Fruit fly (Drosophila melanogaster) whole organism, wandering third instar larva: ENCODE data around the gene mRpL16.

ENCODE experiments used
- Abd-B ChIP-seq: fragments of >200 bp; optimal IDR thresholded peaks from 2 replicates; lab custom pipeline; 2017; ENCODE audit warnings: missing biosample characterization, missing genetic modification characterization
- CG9705 ChIP-seq: fragments of 200-800 bp; sonication (Bioruptor generic); optimal IDR thresholded peaks from 2 replicates; lab custom pipeline; 2018; ENCODE audit warnings: missing biosample characterization, mild to moderate bottlenecking, missing genetic modification characterization
- GATAd ChIP-seq: sonication (Bioruptor generic); optimal IDR thresholded peaks from 2 replicates; lab custom pipeline; 2016; ENCODE audit warnings: missing biosample characterization, missing genetic modification characterization
- HLH106 ChIP-seq: fragments of 200-800 bp; optimal IDR thresholded peaks from 3 replicates; lab custom pipeline; 2019; ENCODE audit warnings: missing biosample characterization, mild to moderate bottlenecking, missing genetic modification characterization, moderate library complexity
- Hnf4 ChIP-seq: fragments of 200-800 bp; sonication (Bioruptor generic); optimal IDR thresholded peaks from 2 replicates; lab custom pipeline; 2016; ENCODE audit warnings: missing biosample characterization, mild to moderate bottlenecking, missing genetic modification characterization
- Hr83 ChIP-seq: fragments of 200-300 bp; sonication (Bioruptor generic); optimal IDR thresholded peaks from 2 replicates; lab custom pipeline; 2016; ENCODE audit warnings: missing biosample characterization, mild to moderate bottlenecking, missing genetic modification characterization, moderate library complexity; ENCODE audit not compliant: poor library complexity, severe bottlenecking
- Jra ChIP-seq: sonication (Bioruptor generic); optimal IDR thresholded peaks from 2 replicates; lab custom pipeline; 2016; ENCODE audit warnings: missing biosample characterization, missing genetic modification characterization
- Mio ChIP-seq: sonication (Bioruptor generic); optimal IDR thresholded peaks from 2 replicates; lab custom pipeline; 2016; ENCODE audit warnings: missing biosample characterization, missing genetic modification characterization
- Myc ChIP-seq: fragments of >200 bp; optimal IDR thresholded peaks from 2 replicates; lab custom pipeline; 2017
- N ChIP-seq: fragments of >200 bp; optimal IDR thresholded peaks from 2 replicates; lab custom pipeline; 2018; ENCODE audit warnings: missing biosample characterization, missing external identifiers, missing genetic modification characterization
- OdsH ChIP-seq: fragments of 200-800 bp; sonication (Bioruptor generic); optimal IDR thresholded peaks from 2 replicates; lab custom pipeline; 2016; ENCODE audit warnings: missing biosample characterization, mild to moderate bottlenecking, missing genetic modification characterization
- Rel ChIP-seq, 2 experiments: fragments of 200-800 bp; sonication (Bioruptor generic) in 1 of 2; optimal IDR thresholded peaks; 2 replicates in 1 of 2; 3 replicates in 1 of 2; lab custom pipeline; 2016 to 2019; ENCODE audit warnings: mild to moderate bottlenecking in 2 of 2, missing biosample characterization in 2 of 2, missing genetic modification characterization in 2 of 2, moderate library complexity in 1 of 2
- Sp1 ChIP-seq: fragments of 200-800 bp; sonication (Bioruptor generic); optimal IDR thresholded peaks from 3 replicates; lab custom pipeline; 2019; ENCODE audit warnings: missing biosample characterization, mild to moderate bottlenecking, missing genetic modification characterization, moderate library complexity
- Vsx2 ChIP-seq: fragments of 200-300, 225-300 bp; sonication (Bioruptor generic); optimal IDR thresholded peaks from 2 replicates; lab custom pipeline; 2018; ENCODE audit warnings: missing biosample characterization, missing genetic modification characterization; ENCODE audit not compliant: partially characterized antibody
- br ChIP-seq: fragments of 200-800 bp; sonication (Bioruptor generic); optimal IDR thresholded peaks from 2 replicates; lab custom pipeline; 2016; ENCODE audit warnings: missing biosample characterization, missing genetic modification characterization
- brk ChIP-seq: fragments of 200-800 bp; sonication (Bioruptor generic); optimal IDR thresholded peaks from 2 replicates; lab custom pipeline; 2016; ENCODE audit warnings: missing biosample characterization, mild to moderate bottlenecking, missing genetic modification characterization
- dmrt93B ChIP-seq: fragments of 200-800 bp; sonication (Bioruptor generic); optimal IDR thresholded peaks from 2 replicates; lab custom pipeline; 2018; ENCODE audit warnings: missing biosample characterization, mild to moderate bottlenecking, missing genetic modification characterization
- dsf ChIP-seq: sonication (Bioruptor generic); optimal IDR thresholded peaks from 2 replicates; lab custom pipeline; 2016; ENCODE audit warnings: missing biosample characterization, missing genetic modification characterization, borderline replicate concordance
- ey ChIP-seq: fragments of 200-800 bp; sonication (Bioruptor generic); optimal IDR thresholded peaks from 2 replicates; lab custom pipeline; 2016; ENCODE audit warnings: missing biosample characterization, missing genetic modification characterization
- foxo ChIP-seq, 2 experiments: fragments of 200-800 bp; sonication (Bioruptor generic); optimal IDR thresholded peaks; 2 replicates in 1 of 2; 3 replicates in 1 of 2; lab custom pipeline; 2016 to 2017; ENCODE audit warnings: missing biosample characterization in 2 of 2, missing genetic modification characterization in 2 of 2
- fru ChIP-seq: fragments of 200-800 bp; sonication (Bioruptor generic); optimal IDR thresholded peaks from 3 replicates; lab custom pipeline; 2016; ENCODE audit warnings: missing biosample characterization, mild to moderate bottlenecking, missing genetic modification characterization
- h ChIP-seq: fragments of 200-800 bp; sonication (Bioruptor generic); optimal IDR thresholded peaks from 3 replicates; lab custom pipeline; 2016; ENCODE audit warnings: missing biosample characterization, mild to moderate bottlenecking, missing genetic modification characterization
- jim ChIP-seq: fragments of 175-275, 200-325 bp; sonication (Bioruptor generic); optimal IDR thresholded peaks from 2 replicates; lab custom pipeline; 2016; ENCODE audit warnings: missing biosample characterization, mild to moderate bottlenecking, missing genetic modification characterization
- lola ChIP-seq: fragments of >200 bp; optimal IDR thresholded peaks from 2 replicates; lab custom pipeline; 2017; ENCODE audit warnings: missing biosample characterization, missing genetic modification characterization
- pan ChIP-seq: fragments of >200 bp; optimal IDR thresholded peaks from 2 replicates; lab custom pipeline; 2017
- psq ChIP-seq: fragments of 200-800 bp; sonication (Bioruptor generic); optimal IDR thresholded peaks from 3 replicates; lab custom pipeline; 2017; ENCODE audit warnings: missing biosample characterization, mild to moderate bottlenecking, missing genetic modification characterization, moderate library complexity
- rgr ChIP-seq: fragments of 200-800 bp; sonication (Bioruptor generic); optimal IDR thresholded peaks from 3 replicates; lab custom pipeline; 2016; ENCODE audit warnings: missing biosample characterization, mild to moderate bottlenecking, missing genetic modification characterization
- sage ChIP-seq: fragments of 200-800 bp; sonication (Bioruptor generic); optimal IDR thresholded peaks from 2 replicates; lab custom pipeline; 2016; ENCODE audit warnings: missing biosample characterization, mild to moderate bottlenecking, missing genetic modification characterization
- sv ChIP-seq: fragments of 200-800 bp; sonication (Bioruptor generic); optimal IDR thresholded peaks from 3 replicates; lab custom pipeline; 2016; ENCODE audit warnings: missing biosample characterization, missing genetic modification characterization
- tai ChIP-seq: sonication (Bioruptor generic); optimal IDR thresholded peaks from 2 replicates; lab custom pipeline; 2016; ENCODE audit warnings: missing biosample characterization, missing genetic modification characterization
- usp ChIP-seq: fragments of >200 bp; optimal IDR thresholded peaks from 2 replicates; lab custom pipeline; 2017; ENCODE audit warnings: missing biosample characterization, missing genetic modification characterization
- woc ChIP-seq: sonication (Bioruptor generic); optimal IDR thresholded peaks from 2 replicates; lab custom pipeline; 2016; ENCODE audit warnings: missing biosample characterization, mild to moderate bottlenecking, missing genetic modification characterization

Gene mRpL16

dm6 chrX:1908757-1909156, 18.7 kb downstream of the mRpL16 start, which contains the start of the genes Edem1 and Rbcn-3B:
TSS of gene Edem1 (minus strand) at chrX:1908827.
TSS of gene Rbcn-3B (plus strand) at chrX:1908920.
- TF ChIP-seq sv (no peak), Sp1 (peak; percentile 10)

DNA sequence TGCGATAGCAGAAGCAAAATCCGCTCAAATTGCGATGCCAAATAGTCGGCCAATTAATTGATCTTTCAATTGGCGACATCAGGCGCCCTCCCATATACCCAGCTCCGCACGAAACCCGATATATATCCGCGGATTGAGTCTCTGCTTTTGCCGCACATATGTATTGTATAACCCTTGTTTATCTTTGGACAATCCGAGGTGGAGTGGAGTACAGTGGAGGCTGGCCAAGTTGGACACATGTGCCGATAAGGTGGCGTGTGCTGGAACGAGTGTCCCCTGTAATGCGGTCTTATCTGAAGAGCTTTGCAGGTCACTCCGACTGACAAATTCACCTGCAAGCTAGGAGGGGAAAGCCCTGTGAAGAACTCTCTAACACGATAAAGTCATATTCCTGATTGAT, 19.5 kb downstream of the mRpL16 start:
- no peak for TF ChIP-seq jim (GFP tag; lab: Kevin White, UChicago)
- TF ChIP-seq Sp1, result no peak
- no peak for TF ChIP-seq Rel (GFP tag; optimal IDR thresholded peaks at IDR 0.05; lab: Kevin White, UChicago)
- TF ChIP-seq Rel (tag; optimal IDR thresholded peaks at IDR 0.05; lab: Kevin White, UChicago), result peak; percentile 55
- TF ChIP-seq pan, result no peak
- no peak for TF ChIP-seq rgr (GFP tag; lab: Kevin White, UChicago)
- TF ChIP-seq lola (GFP tag; lab: Kevin White, UChicago), result no peak

dm6 chrX:1922765-1923501, 32.9 kb downstream of the mRpL16 start, which contains the start of the genes eIF2Bepsilon and Ocrl:
TSS of gene eIF2Bepsilon (minus strand) at chrX:1922874.
TSS of gene Ocrl (plus strand) at chrX:1922981.
- TF ChIP-seq HLH106 (tag; lab: Kevin White, UChicago) (peak; percentile 8), Rel (GFP tag; optimal IDR thresholded peaks at IDR 0.05; lab: Kevin White, UChicago) (no peak), Rel (tag; optimal IDR thresholded peaks at IDR 0.05; lab: Kevin White, UChicago) (peak; percentile 90), psq (GFP tag; lab: Kevin White, UChicago) (no peak), sage (GFP tag; lab: Kevin White, UChicago) (no peak), usp (GFP tag; lab: Kevin White, UChicago) (no peak), h (GFP tag; lab: Kevin White, UChicago) (peak; percentile 26), Vsx2 (GFP tag; lab: Kevin White, UChicago) (no peak)

DNA sequence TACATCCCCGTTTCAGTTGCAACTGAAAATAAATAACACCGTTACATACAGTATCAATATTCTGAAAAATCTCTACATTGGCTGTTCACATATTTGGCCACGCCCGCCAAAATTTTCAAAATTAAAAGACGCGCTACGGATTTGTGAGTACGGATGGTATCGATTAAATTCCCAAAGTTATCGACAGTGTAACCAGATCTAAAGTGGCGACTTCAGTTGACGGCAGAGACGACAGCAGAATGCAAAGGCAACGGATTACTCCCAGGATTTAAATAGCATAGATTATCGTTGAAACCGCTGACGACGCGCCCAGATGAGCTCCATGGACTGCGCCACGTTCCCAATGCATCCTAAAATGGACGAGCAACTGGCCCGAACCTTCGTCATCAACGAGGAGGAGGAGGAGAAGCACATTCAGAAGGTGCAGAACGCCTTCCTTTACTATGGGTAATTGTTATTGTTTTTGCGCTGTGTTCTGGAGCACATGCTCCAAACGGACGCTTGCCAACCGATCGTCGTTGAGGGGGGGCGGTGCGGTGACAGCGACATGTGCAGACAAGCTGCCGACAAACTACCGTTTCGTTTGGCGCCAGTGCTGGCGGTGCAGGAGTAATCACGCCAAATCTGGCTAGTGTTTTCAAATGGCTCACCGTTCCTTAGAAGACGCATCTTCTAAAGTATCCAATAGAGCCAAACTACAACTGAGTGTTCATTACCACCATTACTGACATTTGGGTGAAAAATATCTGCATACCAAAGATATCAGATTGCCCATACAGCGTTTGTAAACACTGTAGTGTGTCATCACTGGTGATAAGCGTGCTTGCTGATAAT, 37.6 kb downstream of the mRpL16 start, which contains the start of gene CG11596:
Gene CG11596, plus strand, starts transcription at position 211 of the 834 bp plus-strand sequence.
- TF ChIP-seq Hr83 (GFP tag; lab: Kevin White, UChicago) (no peak), Jra (GFP tag; lab: Kevin White, UChicago) (no peak), lola (GFP tag; lab: Kevin White, UChicago) (no peak), OdsH (GFP tag; lab: Kevin White, UChicago) (no peak), Abd-B (no peak), Myc (lab: Kevin White, UChicago) (peak; percentile 91), HLH106 (tag; lab: Kevin White, UChicago) (peak; percentile 34), br (GFP tag; lab: Kevin White, UChicago) (no peak), sage (GFP tag; lab: Kevin White, UChicago) (no peak), Sp1 (peak; percentile 22), ey (GFP tag; lab: Kevin White, UChicago) (peak; percentile 18), h (GFP tag; lab: Kevin White, UChicago) (peak; percentile 75), tai (no peak)

dm6 chrX:1940020-1940419, 50.0 kb downstream of the mRpL16 start, which contains the start of the genes CG3857 and CG3587:
TSS of gene CG3857 (minus strand) at chrX:1940040.
TSS of gene CG3587 (plus strand) at chrX:1940307.
- TF ChIP-seq OdsH (GFP tag; lab: Kevin White, UChicago) (peak; percentile 71), tai (no peak), foxo (GFP tag; optimal IDR thresholded peaks at IDR 0.05; lab: Kevin White, UChicago) (peak in 1 of 2 experiments; percentile 83), psq (GFP tag; lab: Kevin White, UChicago) (peak; percentile 74), rgr (GFP tag; lab: Kevin White, UChicago) (peak; percentile 84), dmrt93B (GFP tag; lab: Kevin White, UChicago) (peak; percentile 69), woc (GFP tag; lab: Kevin White, UChicago) (peak; percentile 96), dsf (GFP tag; lab: Kevin White, UChicago) (peak; percentile 53), N (no peak), Vsx2 (GFP tag; lab: Kevin White, UChicago) (no peak), GATAd (GFP tag; lab: Kevin White, UChicago) (peak; percentile 62), HLH106 (tag; lab: Kevin White, UChicago) (peak; percentile 79), Hnf4 (peak; percentile 82), usp (GFP tag; lab: Kevin White, UChicago) (no peak), ey (GFP tag; lab: Kevin White, UChicago) (peak; percentile 81), h (GFP tag; lab: Kevin White, UChicago) (peak; percentile 86), Myc (lab: Kevin White, UChicago) (peak; percentile 99), Abd-B (no peak), Mio (GFP tag; lab: Kevin White, UChicago) (no peak), br (GFP tag; lab: Kevin White, UChicago) (peak; percentile 82), brk (GFP tag; lab: Kevin White, UChicago) (no peak), pan (no peak), sv (peak; percentile 83), Rel (GFP tag; optimal IDR thresholded peaks at IDR 0.05; lab: Kevin White, UChicago) (no peak), Rel (tag; optimal IDR thresholded peaks at IDR 0.05; lab: Kevin White, UChicago) (peak; percentile 34), Sp1 (peak; percentile 79), Jra (GFP tag; lab: Kevin White, UChicago) (peak; percentile 60), CG9705 (peak; percentile 61), fru (GFP tag; lab: Kevin White, UChicago) (peak; percentile 80), Hr83 (GFP tag; lab: Kevin White, UChicago) (peak; percentile 18)
- TF ChIP-seq, all 38 proteins: peak for 21
